Worm (Caenorhabditis elegans): ENCODE results near the gene msp-31.

Gene msp-31

DNA sequence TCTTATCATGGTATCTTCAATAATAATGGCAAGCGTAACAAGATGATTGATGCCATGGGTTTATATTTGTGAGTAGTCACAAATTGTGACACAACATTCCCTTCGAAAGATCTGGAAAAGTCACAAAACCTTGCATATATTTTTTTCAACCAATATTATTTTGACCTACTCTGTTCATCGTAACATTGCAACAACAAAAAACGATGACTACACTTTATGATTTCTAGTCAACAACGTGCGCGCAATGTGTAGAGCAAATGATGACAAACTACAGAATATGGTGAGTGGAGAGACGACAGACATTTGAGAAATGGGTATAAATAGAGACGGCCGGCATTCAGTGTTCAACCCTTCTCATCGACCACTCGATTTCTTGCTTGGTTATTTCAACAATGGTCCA lies 34.6 kb downstream of the msp-31 start, which contains the start of gene gst-7 (continued):
- peak; percentile 25 for TF ChIP-seq nhr-25 (tag; optimal IDR thresholded peaks at IDR 0.05)
- TF ChIP-seq ama-1 (optimal IDR thresholded peaks at IDR 0.05), result no peak
- TF ChIP-seq fos-1 (tag; optimal IDR thresholded peaks at IDR 0.05), result no peak
- no peak for TF ChIP-seq nhr-12 (tag; optimal IDR thresholded peaks at IDR 0.05)
- no peak for TF ChIP-seq ztf-4 (tag; optimal IDR thresholded peaks at IDR 0.05)
- TF ChIP-seq pqm-1 (tag; optimal IDR thresholded peaks at IDR 0.05), result peak; percentile 76
- TF ChIP-seq ceh-9 (tag; optimal IDR thresholded peaks at IDR 0.05), result no peak
- no peak for TF ChIP-seq nhr-28 (tag; optimal IDR thresholded peaks at IDR 0.05)
- no peak for TF ChIP-seq hmg-11 (tag; optimal IDR thresholded peaks at IDR 0.05)
- TF ChIP-seq aly-2 (tag; optimal IDR thresholded peaks at IDR 0.05), result no peak
- no peak for TF ChIP-seq nhr-11 (tag; optimal IDR thresholded peaks at IDR 0.05)
- no peak for TF ChIP-seq lsy-12 (tag; optimal IDR thresholded peaks at IDR 0.05)
- no peak for TF ChIP-seq nhr-77 (tag; optimal IDR thresholded peaks at IDR 0.05)
- no peak for TF ChIP-seq daf-12 (tag; optimal IDR thresholded peaks at IDR 0.05)
- no peak for TF ChIP-seq lin-15B (tag; optimal IDR thresholded peaks at IDR 0.05)
- TF ChIP-seq ZK546.5 (tag; optimal IDR thresholded peaks at IDR 0.05), result no peak
- TF ChIP-seq nhr-237 (tag; optimal IDR thresholded peaks at IDR 0.05), result no peak
- TF ChIP-seq nhr-67 (tag; optimal IDR thresholded peaks at IDR 0.05), result no peak
- TF ChIP-seq fkh-10 (GFP tag; optimal IDR thresholded peaks at IDR 0.05), result no peak
- peak; percentile 96 for TF ChIP-seq skn-1 (tag; optimal IDR thresholded peaks at IDR 0.05)
- peak; percentile 34 for TF ChIP-seq nhr-23 (tag; optimal IDR thresholded peaks at IDR 0.05)
- TF ChIP-seq elt-2 (tag; optimal IDR thresholded peaks at IDR 0.05), result peak; percentile 92
- no peak for TF ChIP-seq ceh-82 (tag; optimal IDR thresholded peaks at IDR 0.05)
- TF ChIP-seq unc-62 (GFP tag; optimal IDR thresholded peaks at IDR 0.05), result no peak
- TF ChIP-seq lin-39 (tag; optimal IDR thresholded peaks at IDR 0.05), result peak; percentile 26

ce11 chrII:4879629-4880028 lies 36.7 kb downstream of the msp-31 start, which contains the start of gene gst-6:
TSS of gene gst-6 (plus strand) at chrII:4879891.
- TF ChIP-seq skn-1 (tag; optimal IDR thresholded peaks at IDR 0.05) (peak; percentile 81), pqm-1 (tag; optimal IDR thresholded peaks at IDR 0.05) (peak; percentile 59), elt-2 (tag; optimal IDR thresholded peaks at IDR 0.05) (peak; percentile 76), lsy-12 (tag; optimal IDR thresholded peaks at IDR 0.05) (no peak), ceh-9 (tag; optimal IDR thresholded peaks at IDR 0.05) (no peak), nhr-76 (tag; optimal IDR thresholded peaks at IDR 0.05) (no peak), nhr-12 (tag; optimal IDR thresholded peaks at IDR 0.05) (no peak), pha-4 (tag; optimal IDR thresholded peaks at IDR 0.05) (peak; percentile 53)

DNA sequence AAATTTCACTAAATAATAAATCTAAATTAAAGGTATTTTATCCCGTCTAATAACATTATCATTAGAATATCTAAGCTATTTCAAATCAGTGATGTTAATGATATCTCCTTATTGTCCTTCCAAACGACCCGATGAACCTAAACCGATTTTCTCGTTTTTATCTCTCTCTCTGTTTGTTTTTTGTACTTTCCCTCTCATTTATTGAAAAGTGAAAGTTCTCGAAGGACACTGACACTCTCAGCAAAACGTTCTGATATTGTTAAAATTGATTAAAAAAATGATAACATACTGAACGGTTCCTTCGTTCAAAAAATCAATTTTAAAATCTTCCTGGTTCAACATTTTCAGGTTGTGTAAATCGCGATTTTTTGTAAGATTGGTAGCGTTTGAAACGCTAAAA lies 40.3 kb downstream of the msp-31 start, which contains the start of gene F11G11.13:
TSS of gene F11G11.13 (minus strand) at position 89 of the 400 bp plus-strand sequence.
- TF ChIP-seq nhr-23 (tag; optimal IDR thresholded peaks at IDR 0.05) (peak; percentile 55), nhr-25 (tag; optimal IDR thresholded peaks at IDR 0.05) (peak; percentile 67), nhr-12 (tag; optimal IDR thresholded peaks at IDR 0.05) (no peak), nhr-43 (tag; optimal IDR thresholded peaks at IDR 0.05; ENCODE audit: poor library complexity, severe bottlenecking) (peak; percentile 27), elt-3 (tag; optimal IDR thresholded peaks at IDR 0.05) (peak in 1 of 3 experiments; percentile 6), mdl-1 (tag; optimal IDR thresholded peaks at IDR 0.05) (no peak), jun-1 (tag; optimal IDR thresholded peaks at IDR 0.05) (no peak), ceh-28 (tag; optimal IDR thresholded peaks at IDR 0.05) (no peak), lsy-12 (tag; optimal IDR thresholded peaks at IDR 0.05) (no peak), R02D3.7 (tag; optimal IDR thresholded peaks at IDR 0.05) (no peak)

- TF ChIP-seq pha-4 (tag; optimal IDR thresholded peaks at IDR 0.05), result no peak
- peak in 1 of 3 experiments; percentile 42 for TF ChIP-seq elt-3 (tag; optimal IDR thresholded peaks at IDR 0.05)
- peak; percentile 79 for TF ChIP-seq nhr-25 (tag; optimal IDR thresholded peaks at IDR 0.05)
- TF ChIP-seq aly-2 (tag; optimal IDR thresholded peaks at IDR 0.05), result no peak
- peak; percentile 25 for TF ChIP-seq nhr-43 (tag; optimal IDR thresholded peaks at IDR 0.05; ENCODE audit: poor library complexity, severe bottlenecking)
- TF ChIP-seq ceh-28 (tag; optimal IDR thresholded peaks at IDR 0.05), result no peak
- no peak for TF ChIP-seq lin-39 (tag; optimal IDR thresholded peaks at IDR 0.05)
- no peak for TF ChIP-seq nfya-1 (tag; optimal IDR thresholded peaks at IDR 0.05; ENCODE audit: insufficient read depth)
- TF ChIP-seq jun-1 (tag; optimal IDR thresholded peaks at IDR 0.05), result no peak
These were observed 42.0 kb downstream of the msp-31 start, which contains the start of gene F11G11.15 for ce11 chrII:4874335-4874861. TSS of gene F11G11.15 (plus strand) at chrII:4874845.

- TF ChIP-seq fkh-2 (tag; optimal IDR thresholded peaks at IDR 0.05) (no peak), egl-5 (tag; optimal IDR thresholded peaks at IDR 0.05) (no peak), egl-27 (tag; optimal IDR thresholded peaks at IDR 0.05) (no peak), nhr-12 (tag; optimal IDR thresholded peaks at IDR 0.05) (no peak), lsy-12 (tag; optimal IDR thresholded peaks at IDR 0.05) (no peak), lin-15B (tag; optimal IDR thresholded peaks at IDR 0.05) (no peak), fkh-10 (GFP tag; optimal IDR thresholded peaks at IDR 0.05) (no peak), skn-1 (tag; optimal IDR thresholded peaks at IDR 0.05) (no peak), sea-2 (GFP tag; optimal IDR thresholded peaks at IDR 0.05) (no peak)
These were observed 43.3 kb downstream of the msp-31 start, which contains the start of gene col-73 for ce11 chrII:4873029-4873428. TSS of gene col-73 (minus strand) at chrII:4873129.

All from whole organism, L3 larva.